Fruit fly (Drosophila melanogaster) whole organism, prepupa: ENCODE results near the gene mAChR-B.
A peak's percentile ranks its signal among the peaks of the same experiment; 100 is the strongest.

Source experiments
- Blimp-1 ChIP-seq: fragments of 200-800 bp; sonication (Bioruptor generic); optimal IDR thresholded peaks from 3 replicates; lab custom pipeline; 2017; ENCODE audit warnings: missing biosample characterization, missing genetic modification characterization, mild to moderate bottlenecking, moderate library complexity, missing genetic modification reagents
- CG10669 ChIP-seq: fragments of 200-800 bp; sonication (Bioruptor generic); optimal IDR thresholded peaks from 3 replicates; lab custom pipeline; 2018; ENCODE audit warnings: missing biosample characterization, mild to moderate bottlenecking, missing genetic modification characterization, moderate library complexity
- CG11294 ChIP-seq: fragments of 200-800 bp; sonication (Bioruptor generic); IDR thresholded peaks from 2 replicates; pipeline ENCODE4 v1.3.6; 2022; ENCODE audit warnings: missing biosample characterization, missing genetic modification characterization
- CG11762 ChIP-seq: fragments of 200-800 bp; sonication (Bioruptor generic); optimal IDR thresholded peaks from 3 replicates; lab custom pipeline; 2016; ENCODE audit warnings: missing biosample characterization, missing genetic modification characterization; ENCODE audit not compliant: insufficient read depth
- CG11902 ChIP-seq: fragments of 200-800 bp; sonication (Bioruptor generic); optimal IDR thresholded peaks from 3 replicates; lab custom pipeline; 2016; ENCODE audit warnings: missing biosample characterization, missing genetic modification characterization
- CG15336 ChIP-seq: fragments of 200-800 bp; sonication (Bioruptor generic); IDR thresholded peaks from 2 replicates; pipeline ENCODE4 v1.3.6; 2022; ENCODE audit warnings: missing biosample characterization, missing genetic modification characterization
- CG1621 ChIP-seq: fragments of 200-800 bp; sonication (Bioruptor generic); optimal IDR thresholded peaks from 3 replicates; lab custom pipeline; 2018; ENCODE audit warnings: missing biosample characterization, mild to moderate bottlenecking, missing genetic modification characterization
- CG3032 ChIP-seq: fragments of 200-800 bp; optimal IDR thresholded peaks from 2 replicates; lab custom pipeline; 2019; ENCODE audit warnings: missing biosample characterization, mild to moderate bottlenecking, missing genetic modification characterization, moderate library complexity
- CG34406 ChIP-seq: fragments of 200-800 bp; sonication (Bioruptor generic); optimal IDR thresholded peaks from 3 replicates; lab custom pipeline; 2016; ENCODE audit warnings: missing biosample characterization, missing genetic modification characterization
- CG3919 ChIP-seq: fragments of 200-800 bp; sonication (Bioruptor generic); optimal IDR thresholded peaks from 3 replicates; lab custom pipeline; 2016; ENCODE audit warnings: missing biosample characterization, missing genetic modification characterization
- CG4318 ChIP-seq: fragments of 200-800 bp; sonication (Bioruptor generic); optimal IDR thresholded peaks from 3 replicates; lab custom pipeline; 2017; ENCODE audit warnings: missing biosample characterization, mild to moderate bottlenecking, missing genetic modification characterization
- CG6792 ChIP-seq: fragments of 200-800 bp; sonication (Bioruptor generic); optimal IDR thresholded peaks from 3 replicates; lab custom pipeline; 2016; ENCODE audit warnings: missing biosample characterization, missing genetic modification characterization
- CG6854 ChIP-seq: fragments of 200-800 bp; sonication (Bioruptor generic); optimal IDR thresholded peaks from 2 replicates; lab custom pipeline; 2017; ENCODE audit warnings: missing biosample characterization, mild to moderate bottlenecking, missing genetic modification characterization
- CG8319 ChIP-seq: fragments of 200-800 bp; sonication (Bioruptor generic); optimal IDR thresholded peaks from 3 replicates; lab custom pipeline; 2016; ENCODE audit warnings: missing biosample characterization, missing genetic modification characterization
- CG8632 ChIP-seq: fragments of 200-800 bp; sonication (Bioruptor generic); optimal IDR thresholded peaks from 3 replicates; lab custom pipeline; 2016; ENCODE audit warnings: missing biosample characterization, missing genetic modification characterization
- CG9139 ChIP-seq: fragments of 200-800 bp; sonication (Bioruptor generic); optimal IDR thresholded peaks from 3 replicates; lab custom pipeline; 2017; ENCODE audit warnings: missing biosample characterization, mild to moderate bottlenecking, missing genetic modification characterization
- Eip78C ChIP-seq: fragments of 200-800 bp; sonication (Bioruptor generic); peaks from one replicate; lab custom pipeline; 2016; ENCODE audit warnings: missing biosample characterization, missing genetic modification characterization
- Eip93F ChIP-seq: fragments of 200-800 bp; sonication (Bioruptor generic); optimal IDR thresholded peaks from 2 replicates; lab custom pipeline; 2016; ENCODE audit warnings: missing biosample characterization, mild to moderate bottlenecking, missing genetic modification characterization
- Ets21C ChIP-seq: fragments of 200-800 bp; sonication (Bioruptor generic); optimal IDR thresholded peaks from 3 replicates; lab custom pipeline; 2016; ENCODE audit warnings: missing biosample characterization, missing genetic modification characterization
- Ets96B ChIP-seq: fragments of 200-800 bp; optimal IDR thresholded peaks from 2 replicates; lab custom pipeline; 2019; ENCODE audit warnings: missing biosample characterization, mild to moderate bottlenecking, missing genetic modification characterization, moderate library complexity
- Gug ChIP-seq: fragments of 200-800 bp; sonication (Bioruptor generic); IDR thresholded peaks from 2 replicates; pipeline ENCODE4 v1.3.6; 2022; ENCODE audit warnings: missing biosample characterization, missing genetic modification characterization
- Hr38 ChIP-seq: sonication (Bioruptor generic); optimal IDR thresholded peaks from 2 replicates; lab custom pipeline; 2016; ENCODE audit warnings: missing biosample characterization, missing genetic modification characterization
- Hr39 ChIP-seq: fragments of 200-800 bp; sonication (Bioruptor generic); optimal IDR thresholded peaks from 2 replicates; lab custom pipeline; 2016; ENCODE audit warnings: missing biosample characterization, missing genetic modification characterization
- Hr4 ChIP-seq: fragments of 200-800 bp; sonication (Bioruptor generic); optimal IDR thresholded peaks from 3 replicates; lab custom pipeline; 2016; ENCODE audit warnings: missing biosample characterization, missing genetic modification characterization
- Lpt ChIP-seq: fragments of 200-800 bp; sonication (Bioruptor generic); optimal IDR thresholded peaks from 3 replicates; lab custom pipeline; 2016; ENCODE audit warnings: missing biosample characterization, missing genetic modification characterization
- Met ChIP-seq: fragments of 200-800 bp; sonication (Bioruptor generic); optimal IDR thresholded peaks from 3 replicates; lab custom pipeline; 2016; ENCODE audit warnings: missing biosample characterization, missing genetic modification characterization
- Smox ChIP-seq: fragments of 200-800 bp; sonication (Bioruptor generic); optimal IDR thresholded peaks from 3 replicates; lab custom pipeline; 2016; ENCODE audit warnings: missing biosample characterization, missing genetic modification characterization
- Sox102F ChIP-seq: fragments of 200-800 bp; sonication (Bioruptor generic); optimal IDR thresholded peaks from 2 replicates; lab custom pipeline; 2016; ENCODE audit warnings: missing biosample characterization, mild to moderate bottlenecking, missing genetic modification characterization
- Sox14 ChIP-seq: fragments of 200-800 bp; sonication (Bioruptor generic); optimal IDR thresholded peaks from 3 replicates; lab custom pipeline; 2016; ENCODE audit warnings: missing biosample characterization, missing genetic modification characterization
- Sox15 ChIP-seq: fragments of 200-800 bp; sonication (Bioruptor generic); optimal IDR thresholded peaks from 3 replicates; lab custom pipeline; 2016; ENCODE audit warnings: missing biosample characterization, missing genetic modification characterization
- acj6 ChIP-seq: fragments of 200-800 bp; sonication (Bioruptor generic); optimal IDR thresholded peaks from 3 replicates; lab custom pipeline; 2016; ENCODE audit warnings: missing biosample characterization, missing genetic modification characterization
- cyc ChIP-seq: fragments of 200-800 bp; sonication (Bioruptor generic); optimal IDR thresholded peaks from 3 replicates; lab custom pipeline; 2016; ENCODE audit warnings: missing biosample characterization, missing genetic modification characterization
- dac ChIP-seq: fragments of 200-800 bp; sonication (Bioruptor generic); optimal IDR thresholded peaks from 2 replicates; lab custom pipeline; 2017; ENCODE audit warnings: missing biosample characterization, mild to moderate bottlenecking, missing genetic modification characterization
- dsx ChIP-seq: fragments of 200-800 bp; optimal IDR thresholded peaks from 3 replicates; lab custom pipeline; 2019; ENCODE audit warnings: missing biosample characterization, mild to moderate bottlenecking, missing genetic modification characterization, moderate library complexity; ENCODE audit not compliant: poor library complexity, severe bottlenecking
- eg ChIP-seq: fragments of 200-800 bp; sonication (Bioruptor generic); IDR thresholded peaks from 3 replicates; pipeline ENCODE4 v1.3.6; 2022; ENCODE audit warnings: missing biosample characterization, missing genetic modification characterization
- esn ChIP-seq: fragments of 200-800 bp; sonication (Bioruptor generic); optimal IDR thresholded peaks from 2 replicates; lab custom pipeline; 2016; ENCODE audit warnings: missing biosample characterization, mild to moderate bottlenecking, missing genetic modification characterization, moderate library complexity
- fd59A ChIP-seq: fragments of 200-800 bp; sonication (Bioruptor generic); optimal IDR thresholded peaks from 2 replicates; lab custom pipeline; 2017; ENCODE audit warnings: missing biosample characterization, mild to moderate bottlenecking, missing genetic modification characterization, missing genetic modification reagents
- net ChIP-seq: fragments of 200-800 bp; sonication (Bioruptor generic); optimal IDR thresholded peaks from 3 replicates; lab custom pipeline; 2016; ENCODE audit warnings: missing biosample characterization, missing genetic modification characterization
- salr ChIP-seq, 2 experiments: fragments of 200-800 bp; sonication (Bioruptor generic); optimal IDR thresholded peaks; 3 replicates each; lab custom pipeline; 2016 to 2018; ENCODE audit warnings: missing biosample characterization in 2 of 2, missing genetic modification characterization in 2 of 2, mild to moderate bottlenecking in 1 of 2
- spab ChIP-seq: fragments of 200-800 bp; sonication (Bioruptor generic); optimal IDR thresholded peaks from 2 replicates; lab custom pipeline; 2017; ENCODE audit warnings: missing biosample characterization, mild to moderate bottlenecking, missing genetic modification characterization, missing genetic modification reagents
- ss ChIP-seq, 2 experiments: fragments of 200-800 bp; sonication (Bioruptor generic); optimal IDR thresholded peaks; 2 replicates in 1 of 2; 3 replicates in 1 of 2; lab custom pipeline; 2017 to 2018; ENCODE audit warnings: mild to moderate bottlenecking in 2 of 2, missing biosample characterization in 2 of 2, missing genetic modification characterization in 2 of 2, moderate library complexity in 1 of 2
- svp ChIP-seq: fragments of 200-800 bp; sonication (Bioruptor generic); peaks from one replicate; lab custom pipeline; 2016; ENCODE audit warnings: missing biosample characterization, missing genetic modification characterization
- topi ChIP-seq: fragments of 200-800 bp; sonication (Bioruptor generic); optimal IDR thresholded peaks from 3 replicates; lab custom pipeline; 2016; ENCODE audit warnings: missing biosample characterization, missing genetic modification characterization
- vri ChIP-seq: fragments of 200-800 bp; sonication (Bioruptor generic); optimal IDR thresholded peaks from 3 replicates; lab custom pipeline; 2016; ENCODE audit warnings: missing biosample characterization, mild to moderate bottlenecking, missing genetic modification characterization

The mAChR-B gene

dm6 chr3R:8072635-8073034 is 13.6 kb downstream of the mAChR-B start (continued):
- TF ChIP-seq CG15336 (GFP tag; lab: Robert Waterston, UW), result peak; percentile 34; the same call in 1 of the 2 replicates
- no peak for TF ChIP-seq Eip93F
- TF ChIP-seq spab, result peak; percentile 3
- TF ChIP-seq CG3919, result peak; percentile 7
- TF ChIP-seq Ets21C (GFP tag; lab: Kevin White, UChicago), result no peak
- no peak for TF ChIP-seq CG9139 (GFP tag; lab: Kevin White, UChicago)
- TF ChIP-seq CG10669 (GFP tag; lab: Kevin White, UChicago), result no peak
- no peak for TF ChIP-seq CG6854 (GFP tag; lab: Kevin White, UChicago)
- TF ChIP-seq Sox102F (GFP tag; lab: Kevin White, UChicago), result no peak
- TF ChIP-seq CG4318, result no peak
- TF ChIP-seq ss (GFP tag; optimal IDR thresholded peaks at IDR 0.05; lab: Kevin White, UChicago), result peak in 1 of 2 experiments; percentile 4
- no peak for TF ChIP-seq Smox
- TF ChIP-seq vri (GFP tag; lab: Kevin White, UChicago), result no peak
- TF ChIP-seq acj6, result no peak
- peak; percentile 58 for TF ChIP-seq svp (GFP tag; lab: Kevin White, UChicago)
- TF ChIP-seq CG8632 (GFP tag; lab: Kevin White, UChicago), result no peak
- peak; percentile 31 for TF ChIP-seq CG3032 (tag; lab: Kevin White, UChicago)
- TF ChIP-seq net (GFP tag; lab: Kevin White, UChicago), result no peak
- TF ChIP-seq salr (GFP tag; optimal IDR thresholded peaks at IDR 0.05; lab: Kevin White, UChicago), result no peak
- TF ChIP-seq Lpt, result no peak
- no peak for TF ChIP-seq esn
- TF ChIP-seq Met (GFP tag; lab: Kevin White, UChicago), result no peak
- TF ChIP-seq fd59A, result no peak
- no peak for TF ChIP-seq Sox15
- no peak for TF ChIP-seq CG8319 (GFP tag; lab: Kevin White, UChicago)
- TF ChIP-seq Hr38 (GFP tag; lab: Kevin White, UChicago), result no peak
- TF ChIP-seq Hr39 (GFP tag; lab: Kevin White, UChicago), result peak; percentile 12

DNA sequence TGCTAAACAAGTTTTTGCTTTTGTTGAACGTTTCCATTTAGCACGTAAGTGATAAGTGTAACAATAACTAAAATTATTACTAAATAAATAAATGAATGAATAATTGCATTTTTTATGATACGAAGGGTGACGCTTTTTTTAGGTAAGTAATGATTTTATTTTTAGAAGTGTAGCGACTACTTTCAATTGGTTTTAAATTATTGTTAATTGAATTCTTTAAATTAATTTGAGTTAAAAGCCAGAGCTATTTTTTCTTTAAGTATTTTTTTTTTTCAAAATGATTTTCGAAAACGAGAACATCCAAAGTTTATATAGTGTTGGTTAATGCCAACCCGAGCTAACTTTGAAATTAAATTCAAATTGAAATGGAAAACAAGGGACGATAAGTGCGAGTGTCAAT is 27.9 kb downstream of the mAChR-B start, which contains the start of gene CG7910:
Gene CG7910, plus strand, starts transcription at position 301 of the 400 bp plus-strand sequence.
- TF ChIP-seq CG8632 (GFP tag; lab: Kevin White, UChicago) (no peak), esn (no peak), Eip78C (no peak), Ets21C (GFP tag; lab: Kevin White, UChicago) (no peak), spab (no peak), topi (GFP tag; lab: Kevin White, UChicago) (no peak), Lpt (no peak), dsx (GFP tag; lab: Kevin White, UChicago) (no peak)

dm6 chr3R:8093824-8094223 is 34.7 kb downstream of the mAChR-B start, which contains the start of gene CG7900:
Gene CG7900, plus strand, starts transcription at chr3R:8094124.
- TF ChIP-seq Eip78C (peak; percentile 13), Sox102F (GFP tag; lab: Kevin White, UChicago) (peak; percentile 5)

dm6 chr3R:8105088-8105542 is 46.0 kb downstream of the mAChR-B start, which contains the start of gene puc:
Gene puc, plus strand, starts transcription at chr3R:8105332.
- TF ChIP-seq CG3919 (peak; percentile 63), CG34406 (no peak), CG6792 (GFP tag; lab: Kevin White, UChicago) (peak; percentile 9), Hr38 (GFP tag; lab: Kevin White, UChicago) (no peak), Sox14 (GFP tag; lab: Kevin White, UChicago) (peak; percentile 31), dac (GFP tag; lab: Kevin White, UChicago) (no peak), CG11294 (no peak), salr (GFP tag; optimal IDR thresholded peaks at IDR 0.05; lab: Kevin White, UChicago) (no peak), Ets21C (GFP tag; lab: Kevin White, UChicago) (no peak), ss (GFP tag; optimal IDR thresholded peaks at IDR 0.05; lab: Kevin White, UChicago) (no peak), acj6 (no peak), Blimp-1 (GFP tag; lab: Kevin White, UChicago) (no peak), CG1621 (tag; lab: Kevin White, UChicago) (no peak), CG9139 (GFP tag; lab: Kevin White, UChicago) (no peak), CG8319 (GFP tag; lab: Kevin White, UChicago) (no peak), Hr4 (no peak), Sox15 (no peak), Gug (GFP tag; lab: Robert Waterston, UW) (no peak), CG11902 (GFP tag; lab: Kevin White, UChicago) (no peak), CG4318 (no peak), eg (GFP tag; lab: Robert Waterston, UW) (no peak), Ets96B (tag; lab: Kevin White, UChicago) (no peak), Met (GFP tag; lab: Kevin White, UChicago) (peak; percentile 30), CG8632 (GFP tag; lab: Kevin White, UChicago) (peak; percentile 16), fd59A (no peak), svp (GFP tag; lab: Kevin White, UChicago) (peak; percentile 68), cyc (GFP tag; lab: Kevin White, UChicago) (peak; percentile 9), CG11762 (GFP tag; lab: Kevin White, UChicago) (no peak)
